Worm (Caenorhabditis elegans): Measurements from ENCODE around the gene nuc-1.

DNA sequence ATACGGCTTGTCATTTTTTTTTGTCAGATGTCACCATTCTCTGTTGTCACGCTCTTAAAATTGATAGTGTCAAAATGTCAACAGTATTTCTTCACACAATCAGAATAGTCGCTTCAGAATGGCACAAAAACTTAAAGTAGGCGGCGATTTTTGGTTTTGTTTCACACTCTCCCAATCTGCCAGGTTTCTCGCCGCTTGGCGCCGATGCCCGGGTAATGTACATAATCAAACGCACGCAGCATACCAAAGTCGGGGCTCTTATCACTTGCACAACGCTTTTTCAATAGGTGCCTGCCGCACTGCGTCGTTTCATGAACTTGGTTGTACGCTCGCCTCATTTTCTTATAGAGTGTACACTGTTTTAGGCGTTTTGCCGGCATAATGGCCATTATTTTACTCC, 28.9 kb downstream of the nuc-1 start:
- TF ChIP-seq lin-39 (tag; optimal IDR thresholded peaks at IDR 0.05) = no peak
- no peak for TF ChIP-seq fkh-4 (tag; optimal IDR thresholded peaks at IDR 0.05; ENCODE audit: borderline replicate concordance)
- TF ChIP-seq egl-27 (tag; optimal IDR thresholded peaks at IDR 0.05) = no peak
- TF ChIP-seq unc-62 (GFP tag; optimal IDR thresholded peaks at IDR 0.05) = no peak
- no peak for TF ChIP-seq vab-15 (tag; optimal IDR thresholded peaks at IDR 0.05)
- TF ChIP-seq tlp-1 (tag; optimal IDR thresholded peaks at IDR 0.05) = no peak
- TF ChIP-seq ceh-88 (GFP tag; IDR thresholded peaks at IDR 0.05) = no peak
- no peak for TF ChIP-seq snpc-4 (tag; optimal IDR thresholded peaks at IDR 0.05)
- no peak for TF ChIP-seq nhr-11 (tag; optimal IDR thresholded peaks at IDR 0.05)
